Fruit fly (Drosophila melanogaster) whole organism, prepupa: ENCODE data around the gene uncNacbeta.

Experiments
- CG10631 ChIP-seq: fragments of 200-800 bp; sonication (Bioruptor generic); optimal IDR thresholded peaks from 2 replicates; lab custom pipeline; 2016; ENCODE audit warnings: missing biosample characterization, missing genetic modification characterization
- CG10669 ChIP-seq: fragments of 200-800 bp; sonication (Bioruptor generic); optimal IDR thresholded peaks from 3 replicates; lab custom pipeline; 2018; ENCODE audit warnings: missing biosample characterization, mild to moderate bottlenecking, missing genetic modification characterization, moderate library complexity
- CG11294 ChIP-seq: fragments of 200-800 bp; sonication (Bioruptor generic); IDR thresholded peaks from 2 replicates; pipeline ENCODE4 v1.3.6; 2022; ENCODE audit warnings: missing biosample characterization, missing genetic modification characterization
- CG11762 ChIP-seq: fragments of 200-800 bp; sonication (Bioruptor generic); optimal IDR thresholded peaks from 3 replicates; lab custom pipeline; 2016; ENCODE audit warnings: missing biosample characterization, missing genetic modification characterization; ENCODE audit not compliant: insufficient read depth
- CG11902 ChIP-seq: fragments of 200-800 bp; sonication (Bioruptor generic); optimal IDR thresholded peaks from 3 replicates; lab custom pipeline; 2016; ENCODE audit warnings: missing biosample characterization, missing genetic modification characterization
- CG15336 ChIP-seq: fragments of 200-800 bp; sonication (Bioruptor generic); IDR thresholded peaks from 2 replicates; pipeline ENCODE4 v1.3.6; 2022; ENCODE audit warnings: missing biosample characterization, missing genetic modification characterization
- CG1621 ChIP-seq: fragments of 200-800 bp; sonication (Bioruptor generic); optimal IDR thresholded peaks from 3 replicates; lab custom pipeline; 2018; ENCODE audit warnings: missing biosample characterization, mild to moderate bottlenecking, missing genetic modification characterization
- CG16779 ChIP-seq: fragments of 200-800 bp; sonication (Bioruptor generic); optimal IDR thresholded peaks from 3 replicates; lab custom pipeline; 2017; ENCODE audit warnings: missing biosample characterization, mild to moderate bottlenecking, missing genetic modification characterization
- CG3032 ChIP-seq: fragments of 200-800 bp; optimal IDR thresholded peaks from 2 replicates; lab custom pipeline; 2019; ENCODE audit warnings: missing biosample characterization, mild to moderate bottlenecking, missing genetic modification characterization, moderate library complexity
- CG31627 ChIP-seq: fragments of 200-800 bp; sonication (Bioruptor generic); optimal IDR thresholded peaks from 3 replicates; lab custom pipeline; 2016; ENCODE audit warnings: missing biosample characterization, missing genetic modification characterization
- CG34406 ChIP-seq: fragments of 200-800 bp; sonication (Bioruptor generic); optimal IDR thresholded peaks from 3 replicates; lab custom pipeline; 2016; ENCODE audit warnings: missing biosample characterization, missing genetic modification characterization
- CG3919 ChIP-seq: fragments of 200-800 bp; sonication (Bioruptor generic); optimal IDR thresholded peaks from 3 replicates; lab custom pipeline; 2016; ENCODE audit warnings: missing biosample characterization, missing genetic modification characterization
- CG4318 ChIP-seq: fragments of 200-800 bp; sonication (Bioruptor generic); optimal IDR thresholded peaks from 3 replicates; lab custom pipeline; 2017; ENCODE audit warnings: missing biosample characterization, mild to moderate bottlenecking, missing genetic modification characterization
- CG6163 ChIP-seq: fragments of 200-800 bp; sonication (Bioruptor generic); IDR thresholded peaks from 3 replicates; pipeline ENCODE4 v1.3.6; 2022; ENCODE audit warnings: missing biosample characterization, missing genetic modification characterization
- CG6276 ChIP-seq: fragments of 200-800 bp; sonication (Bioruptor generic); optimal IDR thresholded peaks from 2 replicates; lab custom pipeline; 2017; ENCODE audit warnings: missing biosample characterization, mild to moderate bottlenecking, missing genetic modification characterization
- CG6808 ChIP-seq: fragments of 200-800 bp; sonication (Bioruptor generic); optimal IDR thresholded peaks from 3 replicates; lab custom pipeline; 2017; ENCODE audit warnings: missing biosample characterization, missing genetic modification characterization, mild to moderate bottlenecking, moderate library complexity, missing genetic modification reagents
- CG8119 ChIP-seq: fragments of 200-800 bp; sonication (Bioruptor generic); IDR thresholded peaks from 3 replicates; pipeline ENCODE4 v1.3.6; 2022; ENCODE audit warnings: missing biosample characterization, missing genetic modification characterization
- CG8632 ChIP-seq: fragments of 200-800 bp; sonication (Bioruptor generic); optimal IDR thresholded peaks from 3 replicates; lab custom pipeline; 2016; ENCODE audit warnings: missing biosample characterization, missing genetic modification characterization
- Eip75B ChIP-seq: fragments of 200-800 bp; sonication (Bioruptor generic); optimal IDR thresholded peaks from 3 replicates; lab custom pipeline; 2016; ENCODE audit warnings: missing biosample characterization, missing genetic modification characterization
- Eip78C ChIP-seq: fragments of 200-800 bp; sonication (Bioruptor generic); peaks from one replicate; lab custom pipeline; 2016; ENCODE audit warnings: missing biosample characterization, missing genetic modification characterization
- Eip93F ChIP-seq: fragments of 200-800 bp; sonication (Bioruptor generic); optimal IDR thresholded peaks from 2 replicates; lab custom pipeline; 2016; ENCODE audit warnings: missing biosample characterization, mild to moderate bottlenecking, missing genetic modification characterization
- Ets21C ChIP-seq: fragments of 200-800 bp; sonication (Bioruptor generic); optimal IDR thresholded peaks from 3 replicates; lab custom pipeline; 2016; ENCODE audit warnings: missing biosample characterization, missing genetic modification characterization
- Gug ChIP-seq: fragments of 200-800 bp; sonication (Bioruptor generic); IDR thresholded peaks from 2 replicates; pipeline ENCODE4 v1.3.6; 2022; ENCODE audit warnings: missing biosample characterization, missing genetic modification characterization
- Hr38 ChIP-seq: sonication (Bioruptor generic); optimal IDR thresholded peaks from 2 replicates; lab custom pipeline; 2016; ENCODE audit warnings: missing biosample characterization, missing genetic modification characterization
- Hr4 ChIP-seq: fragments of 200-800 bp; sonication (Bioruptor generic); optimal IDR thresholded peaks from 3 replicates; lab custom pipeline; 2016; ENCODE audit warnings: missing biosample characterization, missing genetic modification characterization
- Lpt ChIP-seq: fragments of 200-800 bp; sonication (Bioruptor generic); optimal IDR thresholded peaks from 3 replicates; lab custom pipeline; 2016; ENCODE audit warnings: missing biosample characterization, missing genetic modification characterization
- Met ChIP-seq: fragments of 200-800 bp; sonication (Bioruptor generic); optimal IDR thresholded peaks from 3 replicates; lab custom pipeline; 2016; ENCODE audit warnings: missing biosample characterization, missing genetic modification characterization
- OdsH ChIP-seq: fragments of 200-800 bp; sonication (Bioruptor generic); optimal IDR thresholded peaks from 3 replicates; lab custom pipeline; 2016; ENCODE audit warnings: missing biosample characterization, missing genetic modification characterization
- Sox102F ChIP-seq: fragments of 200-800 bp; sonication (Bioruptor generic); optimal IDR thresholded peaks from 2 replicates; lab custom pipeline; 2016; ENCODE audit warnings: missing biosample characterization, mild to moderate bottlenecking, missing genetic modification characterization
- Sox14 ChIP-seq: fragments of 200-800 bp; sonication (Bioruptor generic); optimal IDR thresholded peaks from 3 replicates; lab custom pipeline; 2016; ENCODE audit warnings: missing biosample characterization, missing genetic modification characterization
- Sox15 ChIP-seq: fragments of 200-800 bp; sonication (Bioruptor generic); optimal IDR thresholded peaks from 3 replicates; lab custom pipeline; 2016; ENCODE audit warnings: missing biosample characterization, missing genetic modification characterization
- achi ChIP-seq: fragments of 200-800 bp; sonication (Bioruptor generic); optimal IDR thresholded peaks from 3 replicates; lab custom pipeline; 2016; ENCODE audit warnings: missing biosample characterization, missing genetic modification characterization
- acj6 ChIP-seq: fragments of 200-800 bp; sonication (Bioruptor generic); optimal IDR thresholded peaks from 3 replicates; lab custom pipeline; 2016; ENCODE audit warnings: missing biosample characterization, missing genetic modification characterization
- cyc ChIP-seq: fragments of 200-800 bp; sonication (Bioruptor generic); optimal IDR thresholded peaks from 3 replicates; lab custom pipeline; 2016; ENCODE audit warnings: missing biosample characterization, missing genetic modification characterization
- dac ChIP-seq: fragments of 200-800 bp; sonication (Bioruptor generic); optimal IDR thresholded peaks from 2 replicates; lab custom pipeline; 2017; ENCODE audit warnings: missing biosample characterization, mild to moderate bottlenecking, missing genetic modification characterization
- dsx ChIP-seq: fragments of 200-800 bp; optimal IDR thresholded peaks from 3 replicates; lab custom pipeline; 2019; ENCODE audit warnings: missing biosample characterization, mild to moderate bottlenecking, missing genetic modification characterization, moderate library complexity; ENCODE audit not compliant: poor library complexity, severe bottlenecking
- eg ChIP-seq: fragments of 200-800 bp; sonication (Bioruptor generic); IDR thresholded peaks from 3 replicates; pipeline ENCODE4 v1.3.6; 2022; ENCODE audit warnings: missing biosample characterization, missing genetic modification characterization
- esn ChIP-seq: fragments of 200-800 bp; sonication (Bioruptor generic); optimal IDR thresholded peaks from 2 replicates; lab custom pipeline; 2016; ENCODE audit warnings: missing biosample characterization, mild to moderate bottlenecking, missing genetic modification characterization, moderate library complexity
- fd59A ChIP-seq: fragments of 200-800 bp; sonication (Bioruptor generic); optimal IDR thresholded peaks from 2 replicates; lab custom pipeline; 2017; ENCODE audit warnings: missing biosample characterization, mild to moderate bottlenecking, missing genetic modification characterization, missing genetic modification reagents
- fd85E ChIP-seq: fragments of 200-800 bp; sonication (Bioruptor generic); optimal IDR thresholded peaks from 3 replicates; lab custom pipeline; 2016; ENCODE audit warnings: missing biosample characterization, missing genetic modification characterization
- fkh ChIP-seq: fragments of 200-800 bp; sonication (Bioruptor generic); optimal IDR thresholded peaks from 3 replicates; lab custom pipeline; 2017; ENCODE audit warnings: missing biosample characterization, mild to moderate bottlenecking, missing genetic modification characterization, moderate library complexity
- lz ChIP-seq: fragments of 200-800 bp; sonication (Bioruptor generic); optimal IDR thresholded peaks from 3 replicates; lab custom pipeline; 2016; ENCODE audit warnings: missing biosample characterization, missing genetic modification characterization
- pdm3 ChIP-seq: fragments of 200-800 bp; sonication (Bioruptor generic); optimal IDR thresholded peaks from 3 replicates; lab custom pipeline; 2016; ENCODE audit warnings: missing biosample characterization, missing genetic modification characterization
- spab ChIP-seq: fragments of 200-800 bp; sonication (Bioruptor generic); optimal IDR thresholded peaks from 2 replicates; lab custom pipeline; 2017; ENCODE audit warnings: missing biosample characterization, mild to moderate bottlenecking, missing genetic modification characterization, missing genetic modification reagents
- ss ChIP-seq, 2 experiments: fragments of 200-800 bp; sonication (Bioruptor generic); optimal IDR thresholded peaks; 2 replicates in 1 of 2; 3 replicates in 1 of 2; lab custom pipeline; 2017 to 2018; ENCODE audit warnings: mild to moderate bottlenecking in 2 of 2, missing biosample characterization in 2 of 2, missing genetic modification characterization in 2 of 2, moderate library complexity in 1 of 2
- svp ChIP-seq: fragments of 200-800 bp; sonication (Bioruptor generic); peaks from one replicate; lab custom pipeline; 2016; ENCODE audit warnings: missing biosample characterization, missing genetic modification characterization
- topi ChIP-seq: fragments of 200-800 bp; sonication (Bioruptor generic); optimal IDR thresholded peaks from 3 replicates; lab custom pipeline; 2016; ENCODE audit warnings: missing biosample characterization, missing genetic modification characterization
- vri ChIP-seq: fragments of 200-800 bp; sonication (Bioruptor generic); optimal IDR thresholded peaks from 3 replicates; lab custom pipeline; 2016; ENCODE audit warnings: missing biosample characterization, mild to moderate bottlenecking, missing genetic modification characterization

The uncNacbeta gene

dm6 chr2L:606165-606564 lies 42.5 kb upstream of the uncNacbeta start (continued):
- TF ChIP-seq CG8119 (peak; percentile 92), Met (GFP tag; lab: Kevin White, UChicago) (peak; percentile 80), Lpt (GFP tag; lab: Kevin White, UChicago) (peak; percentile 64), Gug (GFP tag; lab: Robert Waterston, UW) (peak; percentile 78), Sox102F (GFP tag; lab: Kevin White, UChicago) (peak; percentile 82), CG3032 (tag; lab: Kevin White, UChicago) (peak; percentile 71), CG11294 (GFP tag; lab: Robert Waterston, UW) (peak; percentile 79), Eip75B (peak; percentile 57), Hr38 (GFP tag; lab: Kevin White, UChicago) (no peak), OdsH (GFP tag; lab: Kevin White, UChicago) (peak; percentile 83), esn (GFP tag; lab: Kevin White, UChicago) (peak; percentile 85), CG6276 (GFP tag; lab: Kevin White, UChicago) (peak; percentile 86), CG15336 (GFP tag; lab: Robert Waterston, UW) (peak; percentile 94), CG3919 (GFP tag; lab: Kevin White, UChicago) (peak; percentile 69), fkh (no peak), cyc (GFP tag; lab: Kevin White, UChicago) (peak; percentile 60), topi (GFP tag; lab: Kevin White, UChicago) (peak; percentile 67), CG4318 (GFP tag; lab: Kevin White, UChicago) (peak; percentile 75)
- TF ChIP-seq, all 60 proteins: peak for 53

- TF ChIP-seq acj6 (GFP tag; lab: Kevin White, UChicago), result no peak
- peak; percentile 38 for TF ChIP-seq achi (GFP tag; lab: Kevin White, UChicago)
- TF ChIP-seq Eip75B, result no peak
- TF ChIP-seq CG6808 (GFP tag; lab: Kevin White, UChicago), result no peak
- TF ChIP-seq pdm3 (GFP tag; lab: Kevin White, UChicago), result peak; percentile 37
- TF ChIP-seq ss (GFP tag; optimal IDR thresholded peaks at IDR 0.05; lab: Kevin White, UChicago), result no peak
- TF ChIP-seq cyc (GFP tag; lab: Kevin White, UChicago), result no peak
- TF ChIP-seq dsx (GFP tag; lab: Kevin White, UChicago), result no peak
- peak; percentile 74 for TF ChIP-seq Gug (GFP tag; lab: Robert Waterston, UW)
- no peak for TF ChIP-seq Hr38 (GFP tag; lab: Kevin White, UChicago)
- peak; percentile 66 for TF ChIP-seq svp (GFP tag; lab: Kevin White, UChicago)
- TF ChIP-seq vri (GFP tag; lab: Kevin White, UChicago), result no peak
- TF ChIP-seq CG6276 (GFP tag; lab: Kevin White, UChicago), result peak; percentile 78
- TF ChIP-seq CG34406 (GFP tag; lab: Kevin White, UChicago), result no peak
- peak; percentile 56 for TF ChIP-seq CG4318 (GFP tag; lab: Kevin White, UChicago)
- no peak for TF ChIP-seq lz (GFP tag; lab: Kevin White, UChicago)
- TF ChIP-seq CG1621, result no peak
- TF ChIP-seq Sox15, result no peak
- no peak for TF ChIP-seq CG31627 (GFP tag; lab: Kevin White, UChicago)
- peak; percentile 82 for TF ChIP-seq Hr4 (GFP tag; lab: Kevin White, UChicago)
- peak; percentile 23 for TF ChIP-seq Sox14 (GFP tag; lab: Kevin White, UChicago)
- no peak for TF ChIP-seq fd59A
- no peak for TF ChIP-seq Ets21C (GFP tag; lab: Kevin White, UChicago)
- TF ChIP-seq fkh, result no peak
- peak; percentile 29 for TF ChIP-seq CG10631
- no peak for TF ChIP-seq CG16779
- TF ChIP-seq CG11902 (GFP tag; lab: Kevin White, UChicago), result no peak
- peak; percentile 46 for TF ChIP-seq Lpt (GFP tag; lab: Kevin White, UChicago)
- no peak for TF ChIP-seq CG8632 (GFP tag; lab: Kevin White, UChicago)
- no peak for TF ChIP-seq Eip93F (GFP tag; lab: Kevin White, UChicago)
- peak; percentile 88 for TF ChIP-seq eg (GFP tag; lab: Robert Waterston, UW)
- TF ChIP-seq fd85E (GFP tag; lab: Kevin White, UChicago), result no peak
- TF ChIP-seq CG10669 (GFP tag; lab: Kevin White, UChicago), result peak; percentile 47
- peak; percentile 9 for TF ChIP-seq esn (GFP tag; lab: Kevin White, UChicago)
- TF ChIP-seq CG6163 (GFP tag; lab: Robert Waterston, UW), result peak; percentile 74
- TF ChIP-seq dac (GFP tag; lab: Kevin White, UChicago), result peak; percentile 57
- TF ChIP-seq CG15336 (GFP tag; lab: Robert Waterston, UW), result peak; percentile 75
- TF ChIP-seq CG11294 (GFP tag; lab: Robert Waterston, UW), result peak; percentile 73
- TF ChIP-seq OdsH (GFP tag; lab: Kevin White, UChicago), result peak; percentile 49
- TF ChIP-seq Met (GFP tag; lab: Kevin White, UChicago), result peak; percentile 11
- TF ChIP-seq CG11762 (GFP tag; lab: Kevin White, UChicago), result peak; percentile 16
- TF ChIP-seq Eip78C (GFP tag; lab: Kevin White, UChicago), result peak; percentile 75
- no peak for TF ChIP-seq spab (GFP tag; lab: Kevin White, UChicago)
Measured at dm6 chr2L:604060-604459, 40.4 kb upstream of the uncNacbeta start.
